Worm (Caenorhabditis elegans) whole organism, midembryonic: ENCODE results near the gene let-721.

Source experiments
- T22C8.4 ChIP-seq: fragments of 200-800 bp; sonication (Bioruptor generic); IDR thresholded peaks from 2 replicates; pipeline ENCODE4 v1.3.6; 2022; ENCODE audit warnings: missing genetic modification characterization, missing compliant biosample characterization
- cog-1 ChIP-seq: sonication (generic microtip); optimal IDR thresholded peaks from 2 replicates; lab custom pipeline; 2016; ENCODE audit warnings: missing genetic modification characterization, missing compliant biosample characterization
- flt-1 ChIP-seq: fragments of 200-800 bp; sonication (Bioruptor generic); IDR thresholded peaks from 2 replicates; pipeline ENCODE4 v1.3.6; 2022; ENCODE audit warnings: missing genetic modification characterization, missing compliant biosample characterization
- klf-2 ChIP-seq: fragments of 200-800 bp; sonication (Bioruptor generic); conservative IDR thresholded peaks from 2 replicates; pipeline ENCODE4 v1.3.6; 2022; ENCODE audit warnings: missing genetic modification reagents, missing genetic modification characterization, missing compliant biosample characterization
- med-1 ChIP-seq: sonication (generic microtip); optimal IDR thresholded peaks from 2 replicates; lab custom pipeline; 2017; ENCODE audit warnings: missing genetic modification characterization, mild to moderate bottlenecking, missing compliant biosample characterization, antibody characterized with exemption, missing genetic modification reagents; ENCODE audit not compliant: insufficient read depth
- tab-1 ChIP-seq: fragments of 200-800 bp; sonication (Bioruptor generic); IDR thresholded peaks from 2 replicates; pipeline ENCODE4 v1.3.6; 2022; ENCODE audit warnings: missing genetic modification characterization, missing compliant biosample characterization
- ztf-23 ChIP-seq: fragments of 200-800 bp; sonication (Bioruptor generic); IDR thresholded peaks from 2 replicates; pipeline ENCODE4 v1.3.6; 2022; ENCODE audit warnings: missing genetic modification reagents, missing genetic modification characterization, missing compliant biosample characterization
- ztf-29 ChIP-seq: fragments of 200-800 bp; sonication (Bioruptor generic); IDR thresholded peaks from 2 replicates; pipeline ENCODE4 v1.3.6; 2022; ENCODE audit warnings: missing genetic modification reagents, missing genetic modification characterization, missing compliant biosample characterization

DNA sequence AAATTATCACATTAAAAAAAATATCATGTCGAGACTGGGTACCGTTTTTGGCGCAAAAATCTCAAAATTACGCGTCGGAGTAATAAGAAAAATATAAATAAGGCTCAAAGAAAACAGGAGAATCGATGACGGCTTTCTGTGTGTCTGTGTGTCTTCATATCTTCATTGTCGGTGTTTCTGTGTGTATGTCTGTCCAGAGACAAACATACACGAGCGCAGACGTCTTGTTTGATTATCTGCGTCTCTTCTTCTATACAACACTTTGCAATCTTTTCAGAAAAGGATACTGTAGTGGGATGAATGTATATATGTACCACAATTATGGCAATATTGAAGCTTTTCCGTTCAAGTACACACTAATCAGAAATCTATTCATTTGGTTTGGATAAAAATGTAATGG is 2.4 kb downstream of the let-721 start, which contains the start of gene C05D11.13:
- TF ChIP-seq med-1 (GFP tag; lab: Kevin White, UChicago) (no peak), klf-2 (GFP tag; lab: Robert Waterston, UW) (no peak), ztf-29 (no peak), ztf-23 (GFP tag; lab: Robert Waterston, UW) (no peak), T22C8.4 (GFP tag; lab: Robert Waterston, UW) (no peak), flt-1 (no peak), tab-1 (GFP tag; lab: Robert Waterston, UW) (no peak), cog-1 (tag; lab: Kevin White, UChicago) (no peak)
